Worm (Caenorhabditis elegans) whole organism, L2 larva: ENCODE data around the gene nhr-238.

Source experiments
- C34F6.9 ChIP-seq: fragments of 150-350 bp; optimal IDR thresholded peaks from 2 replicates; lab custom pipeline; 2014; ENCODE audit warnings: missing biosample characterization, missing genetic modification characterization
- F13H6.1 ChIP-seq: sonication (generic microtip); optimal IDR thresholded peaks from 2 replicates; lab custom pipeline; 2016; ENCODE audit warnings: missing genetic modification characterization, missing compliant biosample characterization
- R02D3.7 ChIP-seq: fragments of 150-350 bp; optimal IDR thresholded peaks from 2 replicates; lab custom pipeline; 2014; ENCODE audit warnings: missing biosample characterization, missing genetic modification characterization
- Y55F3AM.14 ChIP-seq: fragments of 200-800 bp; sonication (Bioruptor generic); optimal IDR thresholded peaks from 2 replicates; lab custom pipeline; 2018; ENCODE audit warnings: mild to moderate bottlenecking, missing genetic modification characterization, missing compliant biosample characterization
- ZK546.5 ChIP-seq: sonication (generic microtip); optimal IDR thresholded peaks from 2 replicates; lab custom pipeline; 2017; ENCODE audit warnings: missing biosample characterization, missing genetic modification characterization
- alr-1 ChIP-seq: fragments of 150-350 bp; optimal IDR thresholded peaks from 2 replicates; lab custom pipeline; 2014; ENCODE audit warnings: missing biosample characterization, missing genetic modification characterization
- aly-2 ChIP-seq: fragments of 150-350 bp; optimal IDR thresholded peaks from 2 replicates; lab custom pipeline; 2014; ENCODE audit warnings: missing biosample characterization, missing genetic modification characterization
- blmp-1 ChIP-seq: sonication (generic microtip); optimal IDR thresholded peaks from 2 replicates; lab custom pipeline; 2017; ENCODE audit warnings: missing genetic modification characterization, mild to moderate bottlenecking, missing compliant biosample characterization, antibody characterized with exemption, moderate library complexity; ENCODE audit not compliant: insufficient read depth
- ceh-16 ChIP-seq: fragments of 150-350 bp; optimal IDR thresholded peaks from 2 replicates; lab custom pipeline; 2014; ENCODE audit warnings: missing biosample characterization, missing genetic modification characterization
- ceh-82 ChIP-seq: fragments of 150-350 bp; optimal IDR thresholded peaks from 2 replicates; lab custom pipeline; 2014; ENCODE audit warnings: missing biosample characterization, missing genetic modification characterization
- dmd-4 ChIP-seq: sonication (generic microtip); optimal IDR thresholded peaks from 2 replicates; lab custom pipeline; 2017; ENCODE audit warnings: missing biosample characterization, missing genetic modification characterization
- egl-27 ChIP-seq: sonication (generic microtip); optimal IDR thresholded peaks from 3 replicates; lab custom pipeline; 2017; ENCODE audit warnings: missing biosample characterization, missing genetic modification reagents, missing genetic modification characterization
- elt-3 ChIP-seq: sonication (generic microtip); optimal IDR thresholded peaks from 2 replicates; lab custom pipeline; 2017; ENCODE audit warnings: missing biosample characterization, missing genetic modification characterization
- fos-1 ChIP-seq: fragments of 150-350 bp; optimal IDR thresholded peaks from 2 replicates; lab custom pipeline; 2014; ENCODE audit warnings: missing biosample characterization, missing genetic modification characterization
- gmeb-1 ChIP-seq: fragments of 150-350 bp; optimal IDR thresholded peaks from 2 replicates; lab custom pipeline; 2014; ENCODE audit warnings: missing biosample characterization, missing genetic modification characterization
- lin-11 ChIP-seq: fragments of 150-350 bp; sonication (generic microtip); optimal IDR thresholded peaks from 2 replicates; lab custom pipeline; 2014; ENCODE audit warnings: missing biosample characterization, missing genetic modification characterization, inconsistent platforms, mixed read lengths
- lin-13 ChIP-seq: fragments of 150-350 bp; optimal IDR thresholded peaks from 2 replicates; lab custom pipeline; 2014; ENCODE audit warnings: missing biosample characterization, missing genetic modification reagents, missing genetic modification characterization
- lin-39 ChIP-seq: fragments of 150-350 bp; optimal IDR thresholded peaks from 2 replicates; lab custom pipeline; 2014; ENCODE audit warnings: missing biosample characterization, missing genetic modification reagents, missing genetic modification characterization
- lsy-2 ChIP-seq, 2 experiments: fragments of 150-350 bp in 1 of 2; sonication (generic microtip) in 1 of 2; optimal IDR thresholded peaks; 2 replicates each; lab custom pipeline; 2014 to 2017; ENCODE audit warnings: missing biosample characterization in 2 of 2, missing genetic modification characterization in 2 of 2
- mbf-1 ChIP-seq: sonication (generic microtip); optimal IDR thresholded peaks from 2 replicates; lab custom pipeline; 2017; ENCODE audit warnings: missing biosample characterization, missing genetic modification characterization
- mdl-1 ChIP-seq, 2 experiments: fragments of 150-350 bp in 1 of 2; sonication (generic microtip) in 1 of 2; optimal IDR thresholded peaks; 2 replicates each; lab custom pipeline; 2017; ENCODE audit warnings: missing biosample characterization in 2 of 2, missing genetic modification characterization in 2 of 2
- nhr-10 ChIP-seq: sonication (generic microtip); optimal IDR thresholded peaks from 2 replicates; lab custom pipeline; 2017; ENCODE audit warnings: missing biosample characterization, missing genetic modification characterization
- nhr-11 ChIP-seq: fragments of 150-350 bp; optimal IDR thresholded peaks from 2 replicates; lab custom pipeline; 2014; ENCODE audit warnings: missing biosample characterization, missing genetic modification characterization
- nhr-12 ChIP-seq: fragments of 150-350 bp; optimal IDR thresholded peaks from 2 replicates; lab custom pipeline; 2014; ENCODE audit warnings: missing biosample characterization, missing genetic modification characterization
- nhr-21 ChIP-seq: fragments of 150-350 bp; optimal IDR thresholded peaks from 2 replicates; lab custom pipeline; 2014; ENCODE audit warnings: missing biosample characterization, missing genetic modification characterization
- nhr-23 ChIP-seq: fragments of 150-350 bp; optimal IDR thresholded peaks from 2 replicates; lab custom pipeline; 2014; ENCODE audit warnings: missing biosample characterization, missing genetic modification reagents, missing genetic modification characterization
- nhr-237 ChIP-seq: fragments of 150-350 bp; optimal IDR thresholded peaks from 2 replicates; lab custom pipeline; 2014; ENCODE audit warnings: missing biosample characterization, missing genetic modification characterization
- nhr-25 ChIP-seq: fragments of 150-350 bp; sonication (generic microtip); optimal IDR thresholded peaks from 3 replicates; lab custom pipeline; 2014; ENCODE audit warnings: missing biosample characterization, missing genetic modification characterization
- nhr-6 ChIP-seq: fragments of 150-350 bp; optimal IDR thresholded peaks from 2 replicates; lab custom pipeline; 2014; ENCODE audit warnings: missing biosample characterization, missing genetic modification characterization
- nhr-77 ChIP-seq: fragments of 150-350 bp; optimal IDR thresholded peaks from 2 replicates; lab custom pipeline; 2014; ENCODE audit warnings: missing biosample characterization, missing genetic modification characterization
- peb-1 ChIP-seq: fragments of 150-350 bp; optimal IDR thresholded peaks from 2 replicates; lab custom pipeline; 2014; ENCODE audit warnings: missing biosample characterization, missing genetic modification characterization
- sma-9 ChIP-seq, 2 experiments: fragments of 150-350 bp in 1 of 2; sonication (generic microtip) in 1 of 2; optimal IDR thresholded peaks; 2 replicates each; lab custom pipeline; 2014 to 2016; ENCODE audit warnings: missing genetic modification characterization in 2 of 2, mild to moderate bottlenecking in 1 of 2, missing biosample characterization in 1 of 2, missing compliant biosample characterization in 1 of 2, missing genetic modification reagents in 1 of 2, moderate library complexity in 1 of 2
- snpc-4 ChIP-seq: fragments of 150-350 bp; optimal IDR thresholded peaks from 2 replicates; lab custom pipeline; 2014; ENCODE audit warnings: missing biosample characterization, missing genetic modification characterization
- unc-39 ChIP-seq: fragments of 150-350 bp; optimal IDR thresholded peaks from 2 replicates; lab custom pipeline; 2014; ENCODE audit warnings: missing biosample characterization, missing genetic modification characterization
- unc-55 ChIP-seq: fragments of 150-350 bp; sonication (generic microtip); optimal IDR thresholded peaks from 3 replicates; lab custom pipeline; 2014; ENCODE audit warnings: missing biosample characterization, missing genetic modification reagents, missing genetic modification characterization
- unc-62 ChIP-seq: fragments of 150-350 bp; optimal IDR thresholded peaks from 2 replicates; lab custom pipeline; 2014; ENCODE audit warnings: missing biosample characterization, missing genetic modification reagents, missing genetic modification characterization
- ztf-11 ChIP-seq: sonication (generic microtip); optimal IDR thresholded peaks from 2 replicates; lab custom pipeline; 2017; ENCODE audit warnings: missing biosample characterization, missing genetic modification characterization
- ztf-4 ChIP-seq: fragments of 150-350 bp; optimal IDR thresholded peaks from 2 replicates; lab custom pipeline; 2014; ENCODE audit warnings: missing biosample characterization, missing genetic modification characterization

The nhr-238 gene

DNA sequence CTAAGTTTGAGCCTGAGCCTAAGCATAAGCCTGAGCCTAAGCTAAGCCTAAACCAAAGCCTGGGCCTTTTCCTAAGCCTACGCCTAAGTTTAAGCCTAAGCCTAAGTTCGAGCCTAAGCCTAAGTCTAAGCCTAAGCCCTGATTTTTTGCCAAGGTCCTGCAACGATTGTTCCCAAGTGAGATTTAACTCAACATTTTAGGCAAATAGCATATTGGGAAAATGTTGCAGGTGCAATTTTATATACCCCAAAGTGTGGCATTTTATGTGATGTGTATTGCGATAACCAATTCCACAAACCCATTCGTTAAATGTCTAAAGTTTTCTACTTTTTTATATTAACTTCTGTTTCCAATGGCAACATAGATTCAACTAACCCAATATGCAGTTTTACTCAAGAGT is 33.0 kb upstream of the nhr-238 start, which contains the start of gene irld-40:
TSS of gene irld-40 (plus strand) at position 301 of the 400 bp plus-strand sequence.
- TF ChIP-seq Y55F3AM.14 (GFP tag; lab: Kevin White, UChicago) (no peak), nhr-11 (no peak), unc-39 (tag; lab: Kevin White, UChicago) (no peak), mbf-1 (tag; lab: Kevin White, UChicago) (no peak), nhr-12 (tag; lab: Kevin White, UChicago) (no peak), elt-3 (no peak), alr-1 (tag; lab: Kevin White, UChicago) (no peak), lin-13 (GFP tag; lab: Kevin White, UChicago) (no peak), snpc-4 (no peak), peb-1 (tag; lab: Kevin White, UChicago) (no peak)

DNA sequence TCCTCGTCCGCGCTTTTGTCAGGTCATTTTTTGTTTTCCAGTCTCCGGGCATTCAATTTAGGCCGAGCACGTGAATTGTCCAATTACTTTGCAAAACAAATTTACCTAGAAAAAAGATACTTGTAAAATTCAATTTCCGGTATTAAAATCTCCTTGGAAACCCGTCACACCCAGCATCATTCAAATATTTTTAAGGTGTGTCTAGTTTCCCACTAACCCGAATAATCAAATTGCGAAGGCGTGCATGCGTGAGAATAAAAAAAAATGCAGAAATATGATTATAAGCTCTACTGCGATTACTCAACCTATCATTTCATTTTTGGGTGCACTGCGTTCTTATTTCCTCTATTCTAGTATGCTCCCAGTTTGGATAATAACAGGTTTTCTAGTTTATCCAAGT is 25.6 kb upstream of the nhr-238 start, which contains the start of gene irld-11:
TSS of gene irld-11 (plus strand) at position 301 of the 400 bp plus-strand sequence.
- peak; percentile 16 for TF ChIP-seq nhr-21 (tag; lab: Kevin White, UChicago)
- TF ChIP-seq lin-13 (GFP tag; lab: Kevin White, UChicago): no peak
- no peak for TF ChIP-seq ztf-4 (tag; lab: Kevin White, UChicago)
- TF ChIP-seq blmp-1 (tag; lab: Kevin White, UChicago): no peak

DNA sequence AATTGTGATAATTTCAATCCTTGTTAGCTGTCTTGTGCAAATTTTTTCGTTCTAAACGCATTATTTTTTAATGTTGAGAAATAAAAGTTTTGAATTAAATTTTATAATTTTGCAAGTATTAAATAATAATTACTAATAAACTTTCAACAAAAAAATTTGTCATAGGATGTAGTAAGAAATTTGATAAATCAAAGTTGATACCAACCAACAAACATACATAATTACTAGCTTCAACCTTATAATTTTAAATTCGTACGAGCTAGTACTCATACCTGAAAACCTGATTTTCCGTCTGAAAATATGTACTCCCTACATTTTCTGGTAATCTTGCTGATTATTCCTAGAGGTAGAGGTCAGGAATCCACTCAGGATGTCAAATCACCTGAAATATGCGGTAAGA is 21.8 kb upstream of the nhr-238 start, which contains the start of gene irld-44:
TSS of gene irld-44 (plus strand) at position 301 of the 400 bp plus-strand sequence.
- TF ChIP-seq aly-2 (tag; lab: Kevin White, UChicago): no peak
- no peak for TF ChIP-seq unc-55 (GFP tag; lab: Kevin White, UChicago)
- no peak for TF ChIP-seq egl-27 (tag; lab: Kevin White, UChicago)
- no peak for TF ChIP-seq R02D3.7
- TF ChIP-seq lin-39 (tag; lab: Kevin White, UChicago): no peak
- no peak for TF ChIP-seq mdl-1 (tag; optimal IDR thresholded peaks at IDR 0.05; lab: Kevin White, UChicago)
- TF ChIP-seq blmp-1 (tag; lab: Kevin White, UChicago): no peak
- no peak for TF ChIP-seq peb-1 (tag; lab: Kevin White, UChicago)
- TF ChIP-seq lsy-2 (tag; optimal IDR thresholded peaks at IDR 0.05; lab: Kevin White, UChicago): no peak
- TF ChIP-seq ceh-16 (tag; lab: Kevin White, UChicago): no peak
- TF ChIP-seq ceh-82 (tag; lab: Kevin White, UChicago): no peak
- TF ChIP-seq lin-11 (tag; lab: Kevin White, UChicago): no peak
- TF ChIP-seq, all 48 proteins: peak for 0

DNA sequence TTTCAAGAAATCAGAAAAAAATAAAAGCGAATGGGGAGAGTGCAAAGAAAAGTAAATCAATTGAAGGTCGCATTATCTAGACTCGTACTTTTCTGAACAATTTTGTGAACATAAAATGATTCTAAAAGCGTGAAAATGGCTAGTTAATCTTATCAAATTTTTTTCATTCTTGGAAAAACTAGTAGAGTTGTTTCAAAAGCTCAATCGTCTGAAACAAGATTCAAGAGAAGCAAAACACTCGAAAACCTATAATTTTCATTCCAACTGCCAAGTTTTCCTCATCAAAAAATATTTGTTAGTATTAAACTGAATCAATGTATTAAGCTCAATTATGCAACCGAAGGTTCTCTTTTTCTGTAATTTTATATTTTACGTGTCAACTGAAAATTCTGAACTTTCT is 18.8 kb upstream of the nhr-238 start, which contains the start of gene irld-45:
TSS of gene irld-45 (plus strand) at position 301 of the 400 bp plus-strand sequence.
- TF ChIP-seq lin-13 (GFP tag; lab: Kevin White, UChicago) (no peak), nhr-237 (tag; lab: Kevin White, UChicago) (no peak), nhr-12 (tag; lab: Kevin White, UChicago) (no peak), unc-62 (no peak), snpc-4 (no peak), elt-3 (no peak), fos-1 (tag; lab: Kevin White, UChicago) (no peak), mbf-1 (tag; lab: Kevin White, UChicago) (no peak), lin-39 (tag; lab: Kevin White, UChicago) (no peak), nhr-11 (no peak), ztf-11 (no peak), nhr-10 (tag; lab: Kevin White, UChicago) (no peak), sma-9 (GFP tag; optimal IDR thresholded peaks at IDR 0.05; lab: Kevin White, UChicago) (no peak), sma-9 (tag; optimal IDR thresholded peaks at IDR 0.05; lab: Kevin White, UChicago) (no peak), Y55F3AM.14 (GFP tag; lab: Kevin White, UChicago) (no peak)

DNA sequence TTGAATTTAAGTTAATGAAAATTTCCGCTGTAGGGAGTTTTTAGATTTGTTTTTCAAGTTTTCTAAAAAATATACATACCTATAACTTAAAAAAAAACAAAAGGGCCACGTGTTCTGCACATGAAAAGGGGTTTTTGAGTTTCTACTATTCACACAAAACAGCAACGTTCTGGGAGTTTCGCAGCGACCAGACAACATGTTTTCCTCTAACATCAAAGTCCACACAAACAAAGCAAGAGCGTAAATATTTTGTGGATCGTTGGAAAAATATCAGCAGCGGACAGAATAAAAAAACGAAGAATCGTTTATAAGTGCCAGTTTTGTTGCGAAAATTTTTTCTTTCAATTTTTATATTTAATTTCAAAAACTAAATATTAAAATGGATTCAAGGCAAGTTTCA is 14.7 kb upstream of the nhr-238 start, which contains the start of gene alh-2:
TSS of gene alh-2 (plus strand) at position 284 of the 400 bp plus-strand sequence.
- TF ChIP-seq sma-9 (GFP tag; optimal IDR thresholded peaks at IDR 0.05; lab: Kevin White, UChicago): no peak
- no peak for TF ChIP-seq sma-9 (tag; optimal IDR thresholded peaks at IDR 0.05; lab: Kevin White, UChicago)
- no peak for TF ChIP-seq F13H6.1
- no peak for TF ChIP-seq ZK546.5 (tag; lab: Kevin White, UChicago)
- no peak for TF ChIP-seq dmd-4
- no peak for TF ChIP-seq gmeb-1 (tag; lab: Kevin White, UChicago)
- no peak for TF ChIP-seq ztf-11
- no peak for TF ChIP-seq ceh-82 (tag; lab: Kevin White, UChicago)
- no peak for TF ChIP-seq C34F6.9
- TF ChIP-seq nhr-23 (tag; lab: Kevin White, UChicago): no peak
- no peak for TF ChIP-seq fos-1 (tag; lab: Kevin White, UChicago)
- no peak for TF ChIP-seq Y55F3AM.14 (GFP tag; lab: Kevin White, UChicago)
- no peak for TF ChIP-seq ceh-16 (tag; lab: Kevin White, UChicago)
- TF ChIP-seq nhr-6: no peak
- no peak for TF ChIP-seq nhr-77 (tag; lab: Kevin White, UChicago)
- no peak for TF ChIP-seq nhr-11
- no peak for TF ChIP-seq aly-2 (tag; lab: Kevin White, UChicago)
- TF ChIP-seq nhr-25: no peak
- no peak for TF ChIP-seq lsy-2 (tag; optimal IDR thresholded peaks at IDR 0.05; lab: Kevin White, UChicago)
- TF ChIP-seq peb-1 (tag; lab: Kevin White, UChicago): no peak
